Worm (Caenorhabditis elegans) whole organism, L1 larva: Measurements from ENCODE around the gene bath-31.

Experiments
- C16A3.4 ChIP-seq: fragments of 150-350 bp; optimal IDR thresholded peaks from 2 replicates; lab custom pipeline; 2014; ENCODE audit warnings: missing biosample characterization, missing genetic modification characterization
- snpc-4 ChIP-seq: fragments of 150-350 bp; optimal IDR thresholded peaks from 2 replicates; lab custom pipeline; 2014; ENCODE audit warnings: missing biosample characterization, missing genetic modification characterization
- snu-23 ChIP-seq: sonication (generic microtip); optimal IDR thresholded peaks from 2 replicates; lab custom pipeline; 2016; ENCODE audit warnings: missing genetic modification characterization, missing compliant biosample characterization
- ztf-11 ChIP-seq, 2 experiments: sonication (generic microtip); optimal IDR thresholded peaks; 2 replicates each; lab custom pipeline; 2016 to 2017; ENCODE audit warnings: missing genetic modification characterization in 2 of 2, missing biosample characterization in 1 of 2, missing compliant biosample characterization in 1 of 2

- no peak for TF ChIP-seq snu-23
- TF ChIP-seq snpc-4: no peak
- no peak for TF ChIP-seq C16A3.4 (tag; lab: Kevin White, UChicago)
- no peak for TF ChIP-seq ztf-11 (tag; optimal IDR thresholded peaks at IDR 0.05; lab: Kevin White, UChicago)
These were observed 41.4 kb downstream of the bath-31 start, which contains the start of gene T24E12.10 for ce11 chrII:3773130-3773529.
